Fruit fly (Drosophila melanogaster): ENCODE results near the gene Arts.

Gene Arts

DNA sequence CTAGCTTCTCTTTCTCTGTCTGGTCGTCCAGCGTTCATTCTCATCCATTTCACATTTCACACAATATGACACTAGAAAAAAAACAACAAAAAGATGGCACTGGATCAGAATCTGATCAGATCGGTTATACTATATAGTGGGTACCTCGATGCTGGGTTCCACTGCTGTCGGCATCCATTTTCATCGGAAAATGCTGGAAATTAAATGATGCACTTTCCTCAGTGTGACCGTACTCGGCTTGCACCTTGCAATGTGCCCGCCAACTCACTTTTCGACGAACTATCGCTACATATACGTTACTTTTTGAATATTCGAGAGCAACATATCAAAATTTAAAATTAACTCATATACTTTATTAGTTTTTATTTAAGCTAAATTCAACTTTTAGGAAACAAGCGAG is 11.8 kb upstream of the Arts start, which contains the start of gene tra:
TSS of gene tra (minus strand) at position 191 of the 400 bp plus-strand sequence.
- TF ChIP-seq YL-1 (GFP tag; optimal IDR thresholded peaks at IDR 0.05) (peak; percentile 31), pzg (GFP tag; optimal IDR thresholded peaks at IDR 0.05) (peak; percentile 58), zen (tag; optimal IDR thresholded peaks at IDR 0.05) (peak; percentile 27), sima (GFP tag; optimal IDR thresholded peaks at IDR 0.05) (no peak), CG1603 (tag; optimal IDR thresholded peaks at IDR 0.05) (peak; percentile 71), CG30020 (tag; optimal IDR thresholded peaks at IDR 0.05) (peak; percentile 7), CG2712 (tag; optimal IDR thresholded peaks at IDR 0.05) (peak; percentile 27), gfzf (GFP tag; optimal IDR thresholded peaks at IDR 0.05) (peak; percentile 82), fd102C (GFP tag; optimal IDR thresholded peaks at IDR 0.05) (no peak), ato (GFP tag; IDR thresholded peaks at IDR 0.05; ENCODE audit: partially characterized antibody) (peak; percentile 15; the same call in 1 of the 2 replicates), Bgb (GFP tag; IDR thresholded peaks at IDR 0.05; ENCODE audit: partially characterized antibody) (peak; percentile 57), cad (GFP tag; optimal IDR thresholded peaks at IDR 0.05) (no peak), tna (GFP tag; IDR thresholded peaks at IDR 0.05; ENCODE audit: partially characterized antibody) (peak; percentile 50; the same call in 1 of the 2 replicates), CG10979 (tag; optimal IDR thresholded peaks at IDR 0.05) (peak; percentile 4), trem (tag; optimal IDR thresholded peaks at IDR 0.05) (peak; percentile 65), insv (GFP tag; optimal IDR thresholded peaks at IDR 0.05) (peak in 1 of 2 experiments; percentile 64), Ets97D (GFP tag; optimal IDR thresholded peaks at IDR 0.05) (peak; percentile 33), CG9797 (GFP tag; optimal IDR thresholded peaks at IDR 0.05) (peak; percentile 91), HLHmδ (GFP tag; optimal IDR thresholded peaks at IDR 0.05) (peak; percentile 1), dm (GFP tag; optimal IDR thresholded peaks at IDR 0.05) (peak; percentile 17), MBD-R2 (GFP tag; IDR thresholded peaks at IDR 0.05) (peak; percentile 59), CG2129 (GFP tag; IDR thresholded peaks at IDR 0.05; ENCODE audit: partially characterized antibody) (peak; percentile 28; the same call in 1 of the 2 replicates), row (GFP tag; IDR thresholded peaks at IDR 0.05) (0 out of 3 replicates have a peak, but pooled peaks have one; percentile 11), Opbp (GFP tag; IDR thresholded peaks at IDR 0.05; ENCODE audit: partially characterized antibody) (peak; percentile 83), nmo (GFP tag; optimal IDR thresholded peaks at IDR 0.05) (peak; percentile 12), E2f2 (GFP tag; IDR thresholded peaks at IDR 0.05) (peak; percentile 76), CG30431 (GFP tag; optimal IDR thresholded peaks at IDR 0.05) (no peak), Dll (GFP tag; IDR thresholded peaks at IDR 0.05; ENCODE audit: partially characterized antibody) (peak; percentile 72; the same call in 3 of the 4 replicates), sd (tag; optimal IDR thresholded peaks at IDR 0.05) (no peak), Nf-YC (tag; optimal IDR thresholded peaks at IDR 0.05) (no peak), CG12071 (GFP tag; optimal IDR thresholded peaks at IDR 0.05) (no peak), CG6791 (GFP tag; IDR thresholded peaks at IDR 0.05; ENCODE audit: partially characterized antibody) (peak; percentile 70), knrl (GFP tag; IDR thresholded peaks at IDR 0.05; ENCODE audit: partially characterized antibody) (peak; percentile 57; the same call in 2 of the 3 replicates), CG2116 (GFP tag; optimal IDR thresholded peaks at IDR 0.05) (peak; percentile 60), inv (GFP tag; IDR thresholded peaks at IDR 0.05; ENCODE audit: partially characterized antibody) (peak; percentile 38; the same call in 1 of the 2 replicates), HmgZ (tag; optimal IDR thresholded peaks at IDR 0.05) (peak; percentile 11), Elba2 (GFP tag; optimal IDR thresholded peaks at IDR 0.05) (peak; percentile 73), Myb (GFP tag; optimal IDR thresholded peaks at IDR 0.05) (peak; percentile 96), sens (GFP tag) (peak; percentile 72), CG4730 (GFP tag; IDR thresholded peaks at IDR 0.05) (no peak), stwl (tag; optimal IDR thresholded peaks at IDR 0.05) (peak; percentile 64), CG15514 (GFP tag; optimal IDR thresholded peaks at IDR 0.05) (peak; percentile 42), fd3F (GFP tag; optimal IDR thresholded peaks at IDR 0.05) (no peak), eyg (GFP tag; optimal IDR thresholded peaks at IDR 0.05) (no peak), Sin3A (optimal IDR thresholded peaks at IDR 0.05) (peak; percentile 42), CG17361 (GFP tag; IDR thresholded peaks at IDR 0.05) (no peak), pfk (GFP tag; optimal IDR thresholded peaks at IDR 0.05) (no peak), Spps (tag; optimal IDR thresholded peaks at IDR 0.05) (no peak), CG3995 (GFP tag; optimal IDR thresholded peaks at IDR 0.05) (peak; percentile 70)

All from whole organism, embryonic.